Worm (Caenorhabditis elegans): ENCODE measurements around the gene K12B6.4.

Gene K12B6.4

ce11 chrV:6267237-6267812, 13.8 kb downstream of the K12B6.4 start, which contains the start of gene mrck-1 (continued):
- TF ChIP-seq pag-3 (tag; optimal IDR thresholded peaks at IDR 0.05; ENCODE audit: borderline replicate concordance) = peak; percentile 67
- peak; percentile 80 for TF ChIP-seq dve-1 (tag; optimal IDR thresholded peaks at IDR 0.05)
- TF ChIP-seq hlh-6 (tag; optimal IDR thresholded peaks at IDR 0.05) = no peak
- TF ChIP-seq che-1 (tag; optimal IDR thresholded peaks at IDR 0.05) = peak; percentile 63
- TF ChIP-seq lim-6 (tag; optimal IDR thresholded peaks at IDR 0.05) = peak; percentile 62
- no peak for TF ChIP-seq pha-4 (tag; optimal IDR thresholded peaks at IDR 0.05)
- peak; percentile 74 for TF ChIP-seq ceh-2 (tag; optimal IDR thresholded peaks at IDR 0.05)
- TF ChIP-seq ref-2 (tag; optimal IDR thresholded peaks at IDR 0.05) = peak; percentile 78
- TF ChIP-seq hlh-30 (tag; optimal IDR thresholded peaks at IDR 0.05; ENCODE audit: insufficient read depth) = peak; percentile 80
- peak; percentile 58 for TF ChIP-seq C08G9.2 (tag; optimal IDR thresholded peaks at IDR 0.05)
- peak; percentile 18 for TF ChIP-seq hlh-13 (GFP tag; optimal IDR thresholded peaks at IDR 0.05)
- peak; percentile 100 for TF ChIP-seq unc-42 (tag; optimal IDR thresholded peaks at IDR 0.05)
- peak; percentile 87 for TF ChIP-seq K09A11.1 (tag; optimal IDR thresholded peaks at IDR 0.05; ENCODE audit: insufficient read depth)
- peak; percentile 51 for TF ChIP-seq Y22D7AL.16 (tag; optimal IDR thresholded peaks at IDR 0.05)
- TF ChIP-seq gmeb-2 (tag; optimal IDR thresholded peaks at IDR 0.05) = peak; percentile 67
- TF ChIP-seq npax-4 (tag; optimal IDR thresholded peaks at IDR 0.05) = peak; percentile 40
- TF ChIP-seq ceh-22 (tag; optimal IDR thresholded peaks at IDR 0.05) = peak; percentile 2
- peak; percentile 93 for TF ChIP-seq rnt-1 (tag; optimal IDR thresholded peaks at IDR 0.05)
- peak; percentile 83 for TF ChIP-seq ztf-16 (tag; optimal IDR thresholded peaks at IDR 0.05)
- peak; percentile 92 for TF ChIP-seq ceh-31 (tag; optimal IDR thresholded peaks at IDR 0.05)
- peak; percentile 84 for TF ChIP-seq F13H6.1 (tag; optimal IDR thresholded peaks at IDR 0.05)
- TF ChIP-seq pax-1 (tag; optimal IDR thresholded peaks at IDR 0.05) = no peak
- no peak for TF ChIP-seq mec-3 (tag; optimal IDR thresholded peaks at IDR 0.05; ENCODE audit: borderline replicate concordance)
- peak; percentile 64 for TF ChIP-seq ttx-3 (tag; optimal IDR thresholded peaks at IDR 0.05)
- peak; percentile 11 for TF ChIP-seq tbx-7 (tag; optimal IDR thresholded peaks at IDR 0.05)
- TF ChIP-seq unc-86 (tag; optimal IDR thresholded peaks at IDR 0.05) = peak; percentile 45
- peak; percentile 19 for TF ChIP-seq ceh-24 (tag; optimal IDR thresholded peaks at IDR 0.05)
- peak; percentile 48; the same call in 1 of the 2 replicates for TF ChIP-seq ceh-45 (GFP tag; IDR thresholded peaks at IDR 0.05)
- peak; percentile 94 for TF ChIP-seq pros-1 (tag; optimal IDR thresholded peaks at IDR 0.05)
- TF ChIP-seq ama-1 (optimal IDR thresholded peaks at IDR 0.05) = no peak
- TF ChIP-seq unc-55 (GFP tag; optimal IDR thresholded peaks at IDR 0.05) = peak; percentile 97
- peak; percentile 25 for TF ChIP-seq pha-2 (tag; optimal IDR thresholded peaks at IDR 0.05)
- TF ChIP-seq nhr-232 (tag; optimal IDR thresholded peaks at IDR 0.05) = peak; percentile 59
- TF ChIP-seq sox-2 (GFP tag; IDR thresholded peaks at IDR 0.05) = peak; percentile 44; the same call in 1 of the 2 replicates
- TF ChIP-seq T23F11.4 (GFP tag; optimal IDR thresholded peaks at IDR 0.05) = peak; percentile 78
- peak; percentile 53 for TF ChIP-seq C38D4.7 (GFP tag; optimal IDR thresholded peaks at IDR 0.05)
- TF ChIP-seq elt-4 (tag; optimal IDR thresholded peaks at IDR 0.05) = no peak
- TF ChIP-seq eyg-1 (tag; optimal IDR thresholded peaks at IDR 0.05) = peak; percentile 54
- peak; percentile 54 for TF ChIP-seq ahr-1 (tag; optimal IDR thresholded peaks at IDR 0.05)
- TF ChIP-seq fkh-6 (tag; optimal IDR thresholded peaks at IDR 0.05) = peak; percentile 66
- TF ChIP-seq ceh-30 (tag; optimal IDR thresholded peaks at IDR 0.05) = peak; percentile 72
- peak; percentile 74 for TF ChIP-seq unc-3 (GFP tag; conservative IDR thresholded peaks at IDR 0.05)
- TF ChIP-seq unc-3 (tag; optimal IDR thresholded peaks at IDR 0.05) = peak; percentile 72
- peak; percentile 93 for TF ChIP-seq ceh-18 (tag; optimal IDR thresholded peaks at IDR 0.05)
- peak; percentile 95 for TF ChIP-seq ceh-14 (tag; optimal IDR thresholded peaks at IDR 0.05)
